Worm (Caenorhabditis elegans) whole organism, late embryonic: ENCODE measurements around the gene lcmt-1.

Experiments
- K02D7.2 ChIP-seq: sonication (generic microtip); optimal IDR thresholded peaks from 2 replicates; lab custom pipeline; 2017; ENCODE audit warnings: mild to moderate bottlenecking, missing genetic modification characterization, missing compliant biosample characterization
- T23F11.4 ChIP-seq: fragments of 200-800 bp; sonication (Bioruptor generic); optimal IDR thresholded peaks from 2 replicates; lab custom pipeline; 2018; ENCODE audit warnings: mild to moderate bottlenecking, missing genetic modification characterization, missing compliant biosample characterization
- ahr-1 ChIP-seq: sonication (generic microtip); optimal IDR thresholded peaks from 2 replicates; lab custom pipeline; 2016; ENCODE audit warnings: missing genetic modification characterization, missing compliant biosample characterization
- ceh-14 ChIP-seq: sonication (generic microtip); optimal IDR thresholded peaks from 2 replicates; lab custom pipeline; 2016; ENCODE audit warnings: missing genotype, missing genetic modification characterization, missing compliant biosample characterization
- ceh-18 ChIP-seq: sonication (generic microtip); optimal IDR thresholded peaks from 2 replicates; lab custom pipeline; 2016; ENCODE audit warnings: missing genetic modification characterization, missing compliant biosample characterization
- ceh-19 ChIP-seq: fragments of 200-800 bp; sonication (Bioruptor generic); optimal IDR thresholded peaks from 2 replicates; lab custom pipeline; 2018; ENCODE audit warnings: mild to moderate bottlenecking, missing genetic modification characterization, missing compliant biosample characterization
- ceh-2 ChIP-seq: sonication (generic microtip); optimal IDR thresholded peaks from 2 replicates; lab custom pipeline; 2016; ENCODE audit warnings: missing genotype, missing genetic modification characterization, missing compliant biosample characterization
- ceh-24 ChIP-seq: sonication (generic microtip); optimal IDR thresholded peaks from 2 replicates; lab custom pipeline; 2016; ENCODE audit warnings: mild to moderate bottlenecking, missing genetic modification characterization, missing compliant biosample characterization
- ceh-30 ChIP-seq: fragments of 150-350 bp; optimal IDR thresholded peaks from 2 replicates; lab custom pipeline; 2014; ENCODE audit warnings: missing biosample characterization, missing genetic modification characterization
- ceh-34 ChIP-seq: sonication (generic microtip); optimal IDR thresholded peaks from 2 replicates; lab custom pipeline; 2016; ENCODE audit warnings: mild to moderate bottlenecking, missing genetic modification characterization, missing compliant biosample characterization
- dve-1 ChIP-seq: sonication (generic microtip); optimal IDR thresholded peaks from 2 replicates; lab custom pipeline; 2017; ENCODE audit warnings: antibody characterized with exemption, mild to moderate bottlenecking, missing genetic modification characterization, missing compliant biosample characterization
- ets-4 ChIP-seq: sonication (generic microtip); optimal IDR thresholded peaks from 2 replicates; lab custom pipeline; 2016; ENCODE audit warnings: missing genetic modification characterization, missing compliant biosample characterization
- fkh-6 ChIP-seq: sonication (generic microtip); optimal IDR thresholded peaks from 2 replicates; lab custom pipeline; 2016; ENCODE audit warnings: missing genetic modification characterization, missing compliant biosample characterization
- hlh-30 ChIP-seq: sonication (generic microtip); optimal IDR thresholded peaks from 2 replicates; lab custom pipeline; 2017; ENCODE audit warnings: antibody characterized with exemption, missing genetic modification characterization, missing compliant biosample characterization; ENCODE audit not compliant: insufficient read depth
- lin-11 ChIP-seq: fragments of 200-800 bp; sonication (Bioruptor generic); optimal IDR thresholded peaks from 2 replicates; lab custom pipeline; 2018; ENCODE audit warnings: mild to moderate bottlenecking, missing genetic modification characterization, missing compliant biosample characterization
- madf-2 ChIP-seq: sonication (generic microtip); optimal IDR thresholded peaks from 2 replicates; lab custom pipeline; 2017; ENCODE audit warnings: missing genetic modification characterization, missing compliant biosample characterization
- nhr-11 ChIP-seq: fragments of 150-350 bp; optimal IDR thresholded peaks from 2 replicates; lab custom pipeline; 2014; ENCODE audit warnings: missing biosample characterization, missing genetic modification characterization
- nhr-232 ChIP-seq: sonication (generic microtip); optimal IDR thresholded peaks from 2 replicates; lab custom pipeline; 2016; ENCODE audit warnings: missing genetic modification characterization, missing compliant biosample characterization
- pag-3 ChIP-seq: sonication (generic microtip); optimal IDR thresholded peaks from 2 replicates; lab custom pipeline; 2016; ENCODE audit warnings: missing compliant biosample characterization, missing genetic modification characterization, borderline replicate concordance
- pax-1 ChIP-seq: fragments of 150-350 bp; optimal IDR thresholded peaks from 2 replicates; lab custom pipeline; 2014; ENCODE audit warnings: missing biosample characterization, missing genetic modification characterization
- pha-2 ChIP-seq: sonication (generic microtip); optimal IDR thresholded peaks from 2 replicates; lab custom pipeline; 2017; ENCODE audit warnings: mild to moderate bottlenecking, missing genetic modification characterization, missing compliant biosample characterization
- ref-2 ChIP-seq: sonication (generic microtip); optimal IDR thresholded peaks from 2 replicates; lab custom pipeline; 2016; ENCODE audit warnings: missing genetic modification characterization, missing compliant biosample characterization
- rnt-1 ChIP-seq: sonication (generic microtip); optimal IDR thresholded peaks from 2 replicates; lab custom pipeline; 2016; ENCODE audit warnings: missing genetic modification characterization, missing compliant biosample characterization
- sox-2 ChIP-seq: fragments of 200-800 bp; sonication (Bioruptor generic); IDR thresholded peaks from 2 replicates; pipeline ENCODE4 v1.3.6; 2022; ENCODE audit warnings: missing genetic modification reagents, missing genetic modification characterization, missing compliant biosample characterization
- syd-9 ChIP-seq: sonication (generic microtip); optimal IDR thresholded peaks from 2 replicates; lab custom pipeline; 2016; ENCODE audit warnings: mild to moderate bottlenecking, missing genetic modification characterization, moderate library complexity, missing compliant biosample characterization
- tbx-2 ChIP-seq: sonication (generic microtip); optimal IDR thresholded peaks from 2 replicates; lab custom pipeline; 2016; ENCODE audit warnings: missing genetic modification characterization, missing compliant biosample characterization
- tbx-7 ChIP-seq: sonication (generic microtip); optimal IDR thresholded peaks from 2 replicates; lab custom pipeline; 2016; ENCODE audit warnings: missing genotype, missing genetic modification characterization, missing compliant biosample characterization
- unc-42 ChIP-seq: sonication (generic microtip); optimal IDR thresholded peaks from 2 replicates; lab custom pipeline; 2016; ENCODE audit warnings: missing genotype, missing genetic modification characterization, missing compliant biosample characterization
- ztf-16 ChIP-seq: sonication (generic microtip); optimal IDR thresholded peaks from 2 replicates; lab custom pipeline; 2017; ENCODE audit warnings: missing genetic modification characterization, missing compliant biosample characterization

The lcmt-1 gene

DNA sequence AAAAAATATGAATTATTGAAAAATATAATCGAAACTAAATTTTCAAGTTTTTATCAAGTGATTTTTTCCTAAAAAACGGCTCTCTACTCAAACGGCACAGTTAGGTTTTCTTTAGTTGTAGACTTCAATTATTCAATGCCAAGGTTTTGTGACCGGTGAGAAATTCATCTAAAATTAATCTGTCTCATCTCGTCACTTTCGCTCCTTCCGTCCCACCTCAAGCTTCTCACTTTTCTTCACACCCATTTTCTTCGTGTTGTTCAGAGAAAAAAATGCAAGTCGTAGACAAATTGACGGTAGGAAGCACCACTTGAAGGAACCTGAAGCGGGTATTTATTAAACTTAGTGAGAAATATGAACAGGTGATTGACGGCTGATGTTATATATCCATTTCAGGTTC is 48.1 kb downstream of the lcmt-1 start:
- TF ChIP-seq ahr-1 (no peak), lin-11 (tag; lab: Kevin White, UChicago) (no peak), dve-1 (tag; lab: Kevin White, UChicago) (no peak), tbx-7 (tag; lab: Kevin White, UChicago) (no peak), ceh-30 (tag; lab: Kevin White, UChicago) (no peak), fkh-6 (tag; lab: Kevin White, UChicago) (no peak), pha-2 (tag; lab: Kevin White, UChicago) (no peak)

DNA sequence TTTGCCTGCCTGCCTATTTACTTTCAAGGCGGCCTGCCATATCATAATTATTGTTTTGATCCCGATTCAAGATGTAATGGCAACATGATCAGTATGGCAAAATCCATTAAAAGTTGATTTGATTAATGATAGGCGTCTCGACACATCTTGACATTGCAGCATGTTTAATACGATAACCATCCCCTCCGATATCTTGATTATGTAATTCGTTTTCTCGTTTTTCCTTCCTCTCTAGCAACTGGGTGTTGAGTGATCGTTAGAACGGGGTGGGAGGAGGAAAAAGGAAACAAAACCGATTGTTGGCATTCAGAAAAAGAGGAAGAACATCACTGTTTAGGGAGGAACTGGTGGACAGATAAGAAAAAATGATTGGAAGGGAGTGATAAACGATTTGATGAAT is 48.7 kb downstream of the lcmt-1 start:
- TF ChIP-seq ceh-19 (no peak), pha-2 (tag; lab: Kevin White, UChicago) (no peak), T23F11.4 (GFP tag; lab: Kevin White, UChicago) (no peak), rnt-1 (no peak), nhr-232 (tag; lab: Kevin White, UChicago) (no peak), fkh-6 (tag; lab: Kevin White, UChicago) (no peak), pax-1 (tag; lab: Kevin White, UChicago) (no peak), ceh-2 (no peak), unc-42 (tag; lab: Kevin White, UChicago) (no peak), lin-11 (tag; lab: Kevin White, UChicago) (no peak), hlh-30 (tag; lab: Kevin White, UChicago) (no peak), K02D7.2 (tag; lab: Kevin White, UChicago) (no peak), ets-4 (tag; lab: Kevin White, UChicago) (no peak), pag-3 (tag; lab: Kevin White, UChicago) (no peak), ceh-18 (tag; lab: Kevin White, UChicago) (no peak), ahr-1 (no peak), ref-2 (no peak)

DNA sequence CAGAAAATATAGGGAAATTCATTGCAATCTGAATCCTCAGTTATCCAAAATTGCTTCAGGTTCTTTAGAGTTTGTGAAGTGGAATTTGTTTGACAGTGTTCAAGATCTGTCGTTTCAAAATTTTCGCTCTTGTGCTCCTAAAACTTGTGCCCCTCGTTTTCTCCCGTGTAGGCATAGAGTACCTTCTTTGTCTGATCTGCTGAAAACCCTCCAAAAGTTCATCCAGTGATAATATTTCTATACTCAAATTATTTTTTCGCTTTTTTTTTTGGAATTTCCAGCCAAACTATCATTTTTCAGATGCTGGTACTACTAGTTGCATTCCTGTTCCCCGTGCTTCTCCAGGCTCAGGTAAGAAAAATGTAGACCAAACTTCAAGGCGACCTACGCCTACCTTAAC is 51.2 kb downstream of the lcmt-1 start, which contains the start of gene R07E5.4:
Gene R07E5.4 (plus strand): TSS at position 301 of the 400 bp plus-strand sequence.
- TF ChIP-seq sox-2 (GFP tag; lab: Robert Waterston, UW) (no peak), madf-2 (tag; lab: Kevin White, UChicago) (no peak), ceh-34 (tag; lab: Kevin White, UChicago) (no peak), nhr-11 (no peak), ztf-16 (tag; lab: Kevin White, UChicago) (no peak), tbx-2 (no peak), ceh-24 (no peak), ceh-18 (tag; lab: Kevin White, UChicago) (no peak), syd-9 (no peak), ceh-14 (tag; lab: Kevin White, UChicago) (no peak)
